Worm (Caenorhabditis elegans): Measurements from ENCODE around the gene sri-45.

Gene sri-45

ce11 chrII:661696-662095, at the start of gene sri-45:
sri-45 (minus strand) TSS chrII:661796.
- TF ChIP-seq daf-16 (GFP tag; optimal IDR thresholded peaks at IDR 0.05): no peak
- no peak for TF ChIP-seq daf-16 (tag; optimal IDR thresholded peaks at IDR 0.05)
- TF ChIP-seq aha-1 (tag): peak; percentile 36
- TF ChIP-seq zfp-3 (GFP tag; conservative IDR thresholded peaks at IDR 0.05): no peak
- no peak for TF ChIP-seq ztf-11 (tag; optimal IDR thresholded peaks at IDR 0.05)
- TF ChIP-seq php-3 (GFP tag; IDR thresholded peaks at IDR 0.05): no peak

ce11 chrII:709081-709480, 47.5 kb upstream of the sri-45 start, which contains the start of gene T02H6.1:
T02H6.1 (plus strand) TSS chrII:709381.
- no peak for TF ChIP-seq ceh-62 (tag; optimal IDR thresholded peaks at IDR 0.05)
- TF ChIP-seq nhr-77 (tag; optimal IDR thresholded peaks at IDR 0.05): no peak
- TF ChIP-seq unc-39 (tag; optimal IDR thresholded peaks at IDR 0.05): no peak
- no peak for TF ChIP-seq T26A8.4 (GFP tag; IDR thresholded peaks at IDR 0.05)

ce11 chrII:701371-702139, 40.0 kb upstream of the sri-45 start, which contains the start of gene thoc-1:
thoc-1 (plus strand) TSS chrII:702107.
- no peak for TF ChIP-seq daf-16 (GFP tag; optimal IDR thresholded peaks at IDR 0.05)
- TF ChIP-seq daf-16 (tag; optimal IDR thresholded peaks at IDR 0.05): peak; percentile 3
- no peak for TF ChIP-seq ctbp-1 (GFP tag; IDR thresholded peaks at IDR 0.05)
- TF ChIP-seq Y48G9A.11 (GFP tag; IDR thresholded peaks at IDR 0.05): 0 out of 2 replicates have a peak, but pooled peaks have one; percentile 19
- TF ChIP-seq T20F7.1 (GFP tag; optimal IDR thresholded peaks at IDR 0.05): peak; percentile 93

ce11 chrII:701025-701370, 39.4 kb upstream of the sri-45 start, which contains the start of gene T02H6.11:
T02H6.11 (minus strand) TSS chrII:701125.
- TF ChIP-seq daf-16 (GFP tag; optimal IDR thresholded peaks at IDR 0.05) (no peak), daf-16 (tag; optimal IDR thresholded peaks at IDR 0.05) (no peak), egl-43 (GFP tag; IDR thresholded peaks at IDR 0.05) (no peak), nhr-76 (tag; optimal IDR thresholded peaks at IDR 0.05) (no peak), T20F7.1 (GFP tag; optimal IDR thresholded peaks at IDR 0.05) (no peak), ceh-62 (tag; optimal IDR thresholded peaks at IDR 0.05) (no peak), daf-19 (GFP tag; conservative IDR thresholded peaks at IDR 0.05) (no peak), attf-4 (tag; optimal IDR thresholded peaks at IDR 0.05) (no peak)

ce11 chrII:698453-698852, 36.9 kb upstream of the sri-45 start:
- peak; percentile 44; the same call in 1 of the 2 replicates for TF ChIP-seq dmd-8 (GFP tag; IDR thresholded peaks at IDR 0.05)
- TF ChIP-seq lim-7 (GFP tag; IDR thresholded peaks at IDR 0.05): peak; percentile 42; the same call in 1 of the 2 replicates
- TF ChIP-seq egl-43 (GFP tag; IDR thresholded peaks at IDR 0.05): peak; percentile 59; the same call in 1 of the 2 replicates
- TF ChIP-seq D1046.2 (GFP tag; IDR thresholded peaks at IDR 0.05): 0 out of 2 replicates have a peak, but pooled peaks have one; percentile 12
- peak; percentile 73 for TF ChIP-seq set-16 (GFP tag; IDR thresholded peaks at IDR 0.05)
- 0 out of 2 replicates have a peak, but pooled peaks have one; percentile 13 for TF ChIP-seq ceh-44 (GFP tag; IDR thresholded peaks at IDR 0.05)
- TF ChIP-seq saeg-2 (GFP tag; IDR thresholded peaks at IDR 0.05): 0 out of 2 replicates have a peak, but pooled peaks have one; percentile 33

- TF ChIP-seq dmd-6 (GFP tag; IDR thresholded peaks at IDR 0.05): peak; percentile 16; the same call in 1 of the 2 replicates
- TF ChIP-seq F26F4.8 (GFP tag; conservative IDR thresholded peaks at IDR 0.05): peak; percentile 85; the same call in 1 of the 2 replicates
- peak; percentile 69 for TF ChIP-seq madf-9 (GFP tag; conservative IDR thresholded peaks at IDR 0.05)
- TF ChIP-seq lim-7 (GFP tag; IDR thresholded peaks at IDR 0.05): peak; percentile 87
- TF ChIP-seq Y48G9A.11 (GFP tag; IDR thresholded peaks at IDR 0.05): peak; percentile 17; the same call in 1 of the 2 replicates
- TF ChIP-seq arid-1 (GFP tag; conservative IDR thresholded peaks at IDR 0.05): peak; percentile 54; the same call in 1 of the 2 replicates
- TF ChIP-seq mxl-2 (GFP tag; conservative IDR thresholded peaks at IDR 0.05): peak; percentile 50; the same call in 1 of the 2 replicates
- TF ChIP-seq T26A8.4 (GFP tag; IDR thresholded peaks at IDR 0.05): peak; percentile 53; the same call in 1 of the 2 replicates
- TF ChIP-seq Y75B8A.6 (GFP tag; IDR thresholded peaks at IDR 0.05): peak; percentile 59; the same call in 1 of the 2 replicates
- TF ChIP-seq egl-43 (GFP tag; IDR thresholded peaks at IDR 0.05): peak; percentile 75
- TF ChIP-seq madf-5 (GFP tag; IDR thresholded peaks at IDR 0.05): peak; percentile 81 to 89; a peak in 3 of 4 replicates
- TF ChIP-seq ceh-44 (GFP tag; IDR thresholded peaks at IDR 0.05): peak; percentile 63; the same call in 1 of the 2 replicates
- TF ChIP-seq snpc-1.2 (GFP tag; IDR thresholded peaks at IDR 0.05): 0 out of 2 replicates have a peak, but pooled peaks have one; percentile 36
- peak; percentile 91 for TF ChIP-seq set-16 (GFP tag; IDR thresholded peaks at IDR 0.05)
- peak; percentile 77; the same call in 1 of the 2 replicates for TF ChIP-seq Y105C5A.15 (GFP tag; IDR thresholded peaks at IDR 0.05)
- TF ChIP-seq tra-1 (GFP tag; IDR thresholded peaks at IDR 0.05): 0 out of 2 replicates have a peak, but pooled peaks have one; percentile 7
- TF ChIP-seq zfp-3 (GFP tag; conservative IDR thresholded peaks at IDR 0.05): 0 out of 2 replicates have a peak, but pooled peaks have one; percentile 20
- peak; percentile 73; the same call in 1 of the 2 replicates for TF ChIP-seq dmd-8 (GFP tag; IDR thresholded peaks at IDR 0.05)
- peak; percentile 77; the same call in 1 of the 2 replicates for TF ChIP-seq D1046.2 (GFP tag; IDR thresholded peaks at IDR 0.05)
- TF ChIP-seq F44E2.7 (GFP tag; IDR thresholded peaks at IDR 0.05): peak; percentile 83
- peak; percentile 64; the same call in 1 of the 2 replicates for TF ChIP-seq nhr-42 (GFP tag; IDR thresholded peaks at IDR 0.05)
Observed at ce11 chrII:696776-697532, 35.4 kb upstream of the sri-45 start.
